Worm (Caenorhabditis elegans): Measurements from ENCODE around the gene C34E10.9.

C34E10.9 gene

DNA sequence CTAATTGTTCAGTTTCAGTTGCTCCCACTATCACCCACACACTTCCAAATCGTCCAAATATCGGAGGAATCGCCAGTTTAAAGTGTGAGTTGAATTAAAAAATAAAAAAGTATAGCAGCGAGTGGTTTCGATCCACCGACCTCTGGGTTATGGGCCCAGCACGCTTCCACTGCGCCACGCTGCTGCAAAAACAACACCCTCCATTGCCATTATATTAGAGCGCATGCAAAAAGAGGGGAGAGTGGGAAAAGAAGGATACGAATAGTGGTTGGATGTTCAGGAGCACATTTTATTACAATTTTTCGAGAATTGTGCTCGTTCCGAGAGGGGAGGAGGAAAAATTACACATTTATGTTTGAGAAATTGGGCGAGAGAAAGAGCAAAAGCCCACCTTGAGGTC, 31.7 kb upstream of the C34E10.9 start (continued):
- TF ChIP-seq cebp-1 (GFP tag; IDR thresholded peaks at IDR 0.05) (peak; percentile 43; the same call in 1 of the 2 replicates), cebp-1 (tag; optimal IDR thresholded peaks at IDR 0.05) (no peak), ceh-100 (GFP tag; IDR thresholded peaks at IDR 0.05) (peak; percentile 66), sptf-2 (GFP tag; optimal IDR thresholded peaks at IDR 0.05) (peak; percentile 34), Y56A3A.18 (GFP tag; IDR thresholded peaks at IDR 0.05) (peak; percentile 85), Y53G8AR.9 (GFP tag; conservative IDR thresholded peaks at IDR 0.05) (peak; percentile 71; the same call in 1 of the 2 replicates), egl-18 (GFP tag; IDR thresholded peaks at IDR 0.05) (0 out of 2 replicates have a peak, but pooled peaks have one; percentile 67), ztf-3 (GFP tag; optimal IDR thresholded peaks at IDR 0.05) (no peak), atf-7 (tag; optimal IDR thresholded peaks at IDR 0.05) (peak; percentile 38), mxl-1 (tag; optimal IDR thresholded peaks at IDR 0.05) (peak; percentile 81), let-526 (GFP tag; IDR thresholded peaks at IDR 0.05) (peak; percentile 43; the same call in 1 of the 2 replicates), attf-6 (GFP tag; IDR thresholded peaks at IDR 0.05) (no peak), F33H1.4 (GFP tag; IDR thresholded peaks at IDR 0.05) (peak; percentile 57), nfya-2 (GFP tag; IDR thresholded peaks at IDR 0.05) (0 out of 2 replicates have a peak, but pooled peaks have one; percentile 61), B0261.1 (tag; optimal IDR thresholded peaks at IDR 0.05) (peak; percentile 96), nfyb-1 (GFP tag; IDR thresholded peaks at IDR 0.05) (peak; percentile 81), ceh-58 (GFP tag; IDR thresholded peaks at IDR 0.05) (0 out of 2 replicates have a peak, but pooled peaks have one; percentile 55), tbp1 (GFP tag; optimal IDR thresholded peaks at IDR 0.05) (peak; percentile 99), aptf-3 (GFP tag; IDR thresholded peaks at IDR 0.05) (no peak), ztf-25 (GFP tag; IDR thresholded peaks at IDR 0.05) (peak; percentile 96), ceh-79 (tag; optimal IDR thresholded peaks at IDR 0.05) (peak; percentile 72), athp-1 (tag; optimal IDR thresholded peaks at IDR 0.05) (peak; percentile 79), die-1 (tag; optimal IDR thresholded peaks at IDR 0.05) (peak; percentile 93), dox-1 (GFP tag; IDR thresholded peaks at IDR 0.05) (no peak), ekl-4 (GFP tag; IDR thresholded peaks at IDR 0.05) (no peak), lin-26 (GFP tag; IDR thresholded peaks at IDR 0.05) (peak; percentile 94), Y79H2A.3 (GFP tag; conservative IDR thresholded peaks at IDR 0.05) (no peak), pbrm-1 (GFP tag; IDR thresholded peaks at IDR 0.05) (peak; percentile 75)

DNA sequence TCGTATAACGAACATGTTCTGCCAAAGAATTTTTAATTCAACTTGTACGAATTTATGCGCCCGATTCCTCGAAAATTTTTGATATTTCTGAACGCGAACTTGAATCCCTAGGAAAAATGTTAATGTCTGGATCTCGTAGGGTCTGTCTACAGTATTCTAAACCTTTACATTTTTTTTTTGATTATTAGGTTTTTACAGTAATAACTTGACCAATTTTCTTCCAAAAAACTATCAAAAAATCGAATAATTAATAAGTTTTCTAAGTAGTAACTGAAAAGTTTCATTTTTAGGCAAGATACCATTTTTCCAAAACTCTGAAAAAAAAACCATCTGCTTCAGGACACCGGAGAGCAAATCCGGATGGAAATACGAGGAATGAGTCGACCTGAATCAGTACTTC, 31.1 kb upstream of the C34E10.9 start:
- TF ChIP-seq lsy-27 (tag; optimal IDR thresholded peaks at IDR 0.05; ENCODE audit: borderline replicate concordance, insufficient read depth) (no peak), dpl-1 (GFP tag; optimal IDR thresholded peaks at IDR 0.05) (no peak), nfya-1 (tag; optimal IDR thresholded peaks at IDR 0.05; ENCODE audit: borderline replicate concordance, insufficient read depth) (no peak), F55B11.4 (tag; optimal IDR thresholded peaks at IDR 0.05; ENCODE audit: borderline replicate concordance, insufficient read depth) (no peak), unc-62 (GFP tag; optimal IDR thresholded peaks at IDR 0.05) (no peak), mxl-1 (tag; optimal IDR thresholded peaks at IDR 0.05) (no peak), snpc-3.4 (tag; optimal IDR thresholded peaks at IDR 0.05) (no peak), ceh-79 (tag; optimal IDR thresholded peaks at IDR 0.05) (no peak), lin-35 (GFP tag; optimal IDR thresholded peaks at IDR 0.05) (no peak), rcor-1 (GFP tag; IDR thresholded peaks at IDR 0.05) (no peak), B0019.2 (GFP tag; conservative IDR thresholded peaks at IDR 0.05) (no peak), ztf-26 (tag; optimal IDR thresholded peaks at IDR 0.05) (no peak), unc-130 (GFP tag; optimal IDR thresholded peaks at IDR 0.05) (no peak), let-526 (GFP tag; IDR thresholded peaks at IDR 0.05) (no peak), ets-4 (GFP tag; optimal IDR thresholded peaks at IDR 0.05) (no peak), hmg-20 (GFP tag; IDR thresholded peaks at IDR 0.05) (no peak), let-607 (tag; optimal IDR thresholded peaks at IDR 0.05) (no peak), somi-1 (GFP tag; optimal IDR thresholded peaks at IDR 0.05) (no peak)
